Fruit fly (Drosophila melanogaster) whole organism, wandering third instar larva: ENCODE measurements around the gene Remo.

Experiments used
- CG9705 ChIP-seq: fragments of 200-800 bp; sonication (Bioruptor generic); optimal IDR thresholded peaks from 2 replicates; lab custom pipeline; 2018; ENCODE audit warnings: missing biosample characterization, mild to moderate bottlenecking, missing genetic modification characterization
- Jra ChIP-seq: sonication (Bioruptor generic); optimal IDR thresholded peaks from 2 replicates; lab custom pipeline; 2016; ENCODE audit warnings: missing biosample characterization, missing genetic modification characterization
- Rel ChIP-seq, 2 experiments: fragments of 200-800 bp; sonication (Bioruptor generic) in 1 of 2; optimal IDR thresholded peaks; 2 replicates in 1 of 2; 3 replicates in 1 of 2; lab custom pipeline; 2016 to 2019; ENCODE audit warnings: mild to moderate bottlenecking in 2 of 2, missing biosample characterization in 2 of 2, missing genetic modification characterization in 2 of 2, moderate library complexity in 1 of 2
- Vsx2 ChIP-seq: fragments of 200-300, 225-300 bp; sonication (Bioruptor generic); optimal IDR thresholded peaks from 2 replicates; lab custom pipeline; 2018; ENCODE audit warnings: missing biosample characterization, missing genetic modification characterization; ENCODE audit not compliant: partially characterized antibody
- dl ChIP-seq, 2 experiments: fragments of 175-275, 200-275 bp in 1 of 2; fragments of 200-275 bp in 1 of 2; sonication (Bioruptor generic); optimal IDR thresholded peaks; lab custom pipeline; 2018; ENCODE audit warnings: mild to moderate bottlenecking in 2 of 2, missing biosample characterization in 2 of 2, missing genetic modification characterization in 2 of 2, moderate library complexity in 2 of 2; ENCODE audit not compliant: partially characterized antibody in 2 of 2, insufficient read depth in 1 of 2
- dsf ChIP-seq: sonication (Bioruptor generic); optimal IDR thresholded peaks from 2 replicates; lab custom pipeline; 2016; ENCODE audit warnings: missing biosample characterization, missing genetic modification characterization, borderline replicate concordance
- fru ChIP-seq: fragments of 200-800 bp; sonication (Bioruptor generic); optimal IDR thresholded peaks from 3 replicates; lab custom pipeline; 2016; ENCODE audit warnings: missing biosample characterization, mild to moderate bottlenecking, missing genetic modification characterization
- psq ChIP-seq: fragments of 200-800 bp; sonication (Bioruptor generic); optimal IDR thresholded peaks from 3 replicates; lab custom pipeline; 2017; ENCODE audit warnings: missing biosample characterization, mild to moderate bottlenecking, missing genetic modification characterization, moderate library complexity
- rgr ChIP-seq: fragments of 200-800 bp; sonication (Bioruptor generic); optimal IDR thresholded peaks from 3 replicates; lab custom pipeline; 2016; ENCODE audit warnings: missing biosample characterization, mild to moderate bottlenecking, missing genetic modification characterization
- sage ChIP-seq: fragments of 200-800 bp; sonication (Bioruptor generic); optimal IDR thresholded peaks from 2 replicates; lab custom pipeline; 2016; ENCODE audit warnings: missing biosample characterization, mild to moderate bottlenecking, missing genetic modification characterization
- sv ChIP-seq: fragments of 200-800 bp; sonication (Bioruptor generic); optimal IDR thresholded peaks from 3 replicates; lab custom pipeline; 2016; ENCODE audit warnings: missing biosample characterization, missing genetic modification characterization
- usp ChIP-seq: fragments of >200 bp; optimal IDR thresholded peaks from 2 replicates; lab custom pipeline; 2017; ENCODE audit warnings: missing biosample characterization, missing genetic modification characterization

dm6 chrX:13302615-13303526, 15.0 kb downstream of the Remo start:
- TF ChIP-seq dsf (no peak), Rel (GFP tag; optimal IDR thresholded peaks at IDR 0.05; lab: Kevin White, UChicago) (no peak), Rel (tag; optimal IDR thresholded peaks at IDR 0.05; lab: Kevin White, UChicago) (peak; percentile 74), rgr (GFP tag; lab: Kevin White, UChicago) (no peak), sage (GFP tag; lab: Kevin White, UChicago) (no peak), fru (no peak), Jra (GFP tag; lab: Kevin White, UChicago) (peak; percentile 27), CG9705 (GFP tag; lab: Kevin White, UChicago) (no peak), usp (GFP tag; lab: Kevin White, UChicago) (no peak), psq (GFP tag; lab: Kevin White, UChicago) (peak; percentile 13), sv (no peak), Vsx2 (no peak), dl (GFP tag; optimal IDR thresholded peaks at IDR 0.05; lab: Kevin White, UChicago; ENCODE audit: insufficient read depth in 1 of 2, partially characterized antibody in 2 of 2) (no peak)
